Worm (Caenorhabditis elegans): ENCODE measurements around the gene fbxb-84.

Gene fbxb-84

DNA sequence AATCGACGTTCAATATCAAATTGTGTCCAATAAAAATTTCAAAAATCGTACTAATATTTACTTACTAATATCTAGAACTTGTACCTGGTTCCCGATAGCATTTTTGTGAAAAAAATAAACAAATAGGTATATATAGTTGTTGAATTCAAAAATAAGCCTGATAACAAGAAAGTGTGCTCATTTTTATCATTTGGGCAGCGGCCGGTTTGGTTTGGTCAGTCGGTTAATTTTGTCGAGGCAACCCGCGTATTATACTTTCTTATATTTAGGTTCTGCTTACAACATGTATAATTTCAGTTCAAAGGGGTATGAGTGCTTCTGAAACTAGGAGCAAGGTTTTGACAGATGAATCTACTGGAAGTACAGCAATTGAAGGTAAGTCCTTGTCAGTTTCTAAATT is 15.6 kb downstream of the fbxb-84 start, which contains the start of the genes nhr-280 and C29F9.2:
nhr-280 (minus strand) TSS at position 101 of the 400 bp plus-strand sequence.
C29F9.2 (plus strand) TSS at position 298 of the 400 bp plus-strand sequence.
- TF ChIP-seq dve-1 (tag; optimal IDR thresholded peaks at IDR 0.05; ENCODE audit: insufficient read depth) (peak; percentile 40), pqm-1 (tag; optimal IDR thresholded peaks at IDR 0.05) (peak; percentile 10), hlh-11 (tag; optimal IDR thresholded peaks at IDR 0.05) (peak; percentile 13), daf-16 (GFP tag; optimal IDR thresholded peaks at IDR 0.05) (no peak), daf-16 (tag; optimal IDR thresholded peaks at IDR 0.05) (peak; percentile 78), nhr-41 (GFP tag; IDR thresholded peaks at IDR 0.05) (no peak), mxl-2 (GFP tag; conservative IDR thresholded peaks at IDR 0.05) (no peak)

- TF ChIP-seq lin-39 (tag; optimal IDR thresholded peaks at IDR 0.05) = no peak
- TF ChIP-seq mxl-3 (GFP tag; optimal IDR thresholded peaks at IDR 0.05) = no peak
Observed at ce11 chrIII:124478-124877, 21.8 kb downstream of the fbxb-84 start, which contains the start of gene pals-23. Gene pals-23, plus strand, starts transcription at chrIII:124778.

- peak; percentile 82 for TF ChIP-seq set-16 (GFP tag; IDR thresholded peaks at IDR 0.05)
- 0 out of 2 replicates have a peak, but pooled peaks have one; percentile 23 for TF ChIP-seq egl-43 (GFP tag; IDR thresholded peaks at IDR 0.05)
Observed at ce11 chrIII:121983-122449, 24.3 kb downstream of the fbxb-84 start, which contains the start of gene C29F9.12. Gene C29F9.12, minus strand, starts transcription at chrIII:122033.

DNA sequence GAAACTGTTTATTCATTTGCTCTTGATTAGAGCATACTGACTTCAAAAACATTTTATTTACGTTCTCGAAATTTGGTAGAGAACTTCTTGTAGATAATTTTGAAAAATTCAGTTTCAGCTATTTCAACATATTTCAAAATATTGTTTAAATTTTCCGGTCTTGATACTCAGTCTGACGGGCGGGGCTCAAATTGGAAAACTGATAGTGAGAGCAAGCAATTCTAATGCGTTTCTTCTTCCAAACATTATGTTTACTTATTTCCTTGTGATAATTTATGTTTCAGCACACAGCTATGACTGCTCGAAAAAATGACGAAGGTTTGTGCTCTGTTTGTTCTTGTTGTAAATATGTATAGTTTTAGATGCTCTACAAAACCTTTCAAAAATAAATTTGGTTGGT is 26.1 kb downstream of the fbxb-84 start, which contains the start of gene pals-24:
pals-24 (plus strand) TSS at position 237 of the 400 bp plus-strand sequence.
- TF ChIP-seq nhr-28 (tag; optimal IDR thresholded peaks at IDR 0.05) (peak; percentile 86), mxl-3 (GFP tag; optimal IDR thresholded peaks at IDR 0.05) (peak; percentile 3), daf-12 (tag; optimal IDR thresholded peaks at IDR 0.05) (no peak), snpc-1.2 (GFP tag; IDR thresholded peaks at IDR 0.05) (no peak), R02D3.7 (tag; optimal IDR thresholded peaks at IDR 0.05) (no peak), hlh-11 (tag; optimal IDR thresholded peaks at IDR 0.05) (peak; percentile 74), aha-1 (tag) (peak; percentile 62), dmd-6 (GFP tag; IDR thresholded peaks at IDR 0.05) (peak; percentile 59), zip-2 (tag; optimal IDR thresholded peaks at IDR 0.05) (peak; percentile 46), pqm-1 (tag; optimal IDR thresholded peaks at IDR 0.05) (peak; percentile 94), zfp-3 (GFP tag; conservative IDR thresholded peaks at IDR 0.05) (no peak), ceh-62 (tag; optimal IDR thresholded peaks at IDR 0.05) (no peak), ces-1 (GFP tag; optimal IDR thresholded peaks at IDR 0.05) (no peak), rbr-2 (tag; optimal IDR thresholded peaks at IDR 0.05) (no peak), ceh-28 (tag; optimal IDR thresholded peaks at IDR 0.05) (no peak), daf-16 (GFP tag; optimal IDR thresholded peaks at IDR 0.05) (no peak), daf-16 (tag; optimal IDR thresholded peaks at IDR 0.05) (peak; percentile 98), dve-1 (tag; optimal IDR thresholded peaks at IDR 0.05; ENCODE audit: insufficient read depth) (peak; percentile 61), mxl-2 (GFP tag; conservative IDR thresholded peaks at IDR 0.05) (no peak), php-3 (GFP tag; IDR thresholded peaks at IDR 0.05) (peak; percentile 55; the same call in 1 of the 2 replicates), set-16 (GFP tag; IDR thresholded peaks at IDR 0.05) (no peak)

DNA sequence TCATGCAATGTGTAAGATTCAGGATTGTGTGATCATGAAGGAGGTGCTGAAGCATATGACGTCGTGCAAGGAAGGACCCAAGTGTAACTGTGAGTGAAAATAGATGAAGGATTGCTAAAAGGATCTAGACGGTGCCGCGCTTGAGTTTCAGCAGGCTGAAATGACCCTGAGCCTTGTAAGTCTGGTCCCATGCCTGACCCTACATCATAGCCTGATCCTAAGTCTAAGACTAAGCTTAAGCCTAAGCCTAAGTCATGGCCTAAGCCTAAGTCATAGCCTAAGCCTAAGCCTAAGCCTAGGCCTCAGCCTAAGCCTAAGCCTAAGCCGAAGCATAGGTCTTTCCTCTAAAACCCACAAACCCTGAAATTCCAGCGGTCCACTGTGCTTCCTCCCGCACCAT is 28.4 kb downstream of the fbxb-84 start:
- TF ChIP-seq aha-1 (tag) = peak; percentile 91
- no peak for TF ChIP-seq nhr-102 (tag; optimal IDR thresholded peaks at IDR 0.05)
- TF ChIP-seq tag-97 (GFP tag; IDR thresholded peaks at IDR 0.05) = no peak

ce11 chrIII:117210-117609 is 29.1 kb downstream of the fbxb-84 start, which contains the start of gene C29F9.5:
Gene C29F9.5, plus strand, starts transcription at chrIII:117510.
- TF ChIP-seq nhr-28 (tag; optimal IDR thresholded peaks at IDR 0.05) (no peak), unc-62 (GFP tag; optimal IDR thresholded peaks at IDR 0.05 in 1 of 2) (peak in 1 of 2 experiments; percentile 59), unc-62 (tag; optimal IDR thresholded peaks at IDR 0.05) (no peak)

- TF ChIP-seq nhr-102 (tag; optimal IDR thresholded peaks at IDR 0.05) = no peak
- no peak for TF ChIP-seq lin-13 (GFP tag; optimal IDR thresholded peaks at IDR 0.05)
- TF ChIP-seq sdz-12 (GFP tag; optimal IDR thresholded peaks at IDR 0.05) = no peak
- TF ChIP-seq mep-1 (tag; optimal IDR thresholded peaks at IDR 0.05) = no peak
- TF ChIP-seq nhr-11 (tag; optimal IDR thresholded peaks at IDR 0.05) = no peak
- TF ChIP-seq nhr-42 (GFP tag; IDR thresholded peaks at IDR 0.05) = no peak
- no peak for TF ChIP-seq dmd-9 (GFP tag; IDR thresholded peaks at IDR 0.05)
- no peak for TF ChIP-seq madf-9 (GFP tag; conservative IDR thresholded peaks at IDR 0.05)
- no peak for TF ChIP-seq ztf-7 (tag; optimal IDR thresholded peaks at IDR 0.05)
- no peak for TF ChIP-seq pha-4 (GFP tag; IDR thresholded peaks at IDR 0.05)
- no peak for TF ChIP-seq pha-4 (tag; optimal IDR thresholded peaks at IDR 0.05)
- TF ChIP-seq R02D3.7 (tag; optimal IDR thresholded peaks at IDR 0.05) = no peak
- no peak for TF ChIP-seq nhr-76 (tag; optimal IDR thresholded peaks at IDR 0.05)
- no peak for TF ChIP-seq hif-1 (tag; optimal IDR thresholded peaks at IDR 0.05)
Observed at ce11 chrIII:114603-115002, 31.7 kb downstream of the fbxb-84 start, which contains the start of gene C29F9.6. Gene C29F9.6, plus strand, starts transcription at chrIII:114903.
